Fruit fly (Drosophila melanogaster) whole organism, embryonic: ENCODE data around the gene CG15263.

Experiments
- CG10431 ChIP-seq: fragments of 200-800 bp; sonication (Bioruptor generic); optimal IDR thresholded peaks from 3 replicates; lab custom pipeline; 2018; ENCODE audit warnings: missing biosample characterization, mild to moderate bottlenecking, missing genetic modification characterization
- zen ChIP-seq: fragments of 200-800 bp; sonication (Bioruptor generic); optimal IDR thresholded peaks from 3 replicates; lab custom pipeline; 2018; ENCODE audit warnings: missing biosample characterization, mild to moderate bottlenecking, missing genetic modification characterization, moderate library complexity

DNA sequence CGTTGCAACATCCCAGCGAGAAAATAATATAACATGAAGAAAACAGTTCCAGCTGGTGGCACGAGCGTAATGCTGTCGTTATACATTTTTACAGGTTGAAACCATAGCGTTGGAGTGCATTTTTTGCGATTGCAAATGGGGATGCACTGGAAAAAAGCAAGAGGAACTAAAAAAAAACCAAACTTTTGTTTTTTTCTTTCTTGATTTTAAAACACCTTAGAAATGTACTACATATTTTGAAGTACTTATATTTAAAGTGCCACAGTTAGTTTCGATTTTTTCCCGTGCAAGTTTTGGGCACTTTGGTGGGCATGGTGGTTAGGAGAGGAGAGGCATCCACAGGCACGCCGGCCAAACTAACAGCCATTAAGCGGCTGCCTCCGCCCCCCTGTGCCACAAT, 43.2 kb downstream of the CG15263 start:
- TF ChIP-seq CG10431 (GFP tag; lab: Kevin White, UChicago) (no peak), zen (tag; lab: Kevin White, UChicago) (no peak)
